Fruit fly (Drosophila melanogaster) whole organism, pupa: ENCODE data around the gene Non3.

Experiments
- CG10348 ChIP-seq: fragments of 200-800 bp; sonication (Bioruptor generic); IDR thresholded peaks from 2 replicates; pipeline ENCODE4 v1.3.6; 2022; ENCODE audit warnings: missing biosample characterization, missing genetic modification characterization
- CG12605 ChIP-seq: fragments of 200-800 bp; sonication (Bioruptor generic); IDR thresholded peaks from 2 replicates; pipeline ENCODE4 v1.3.6; 2022; ENCODE audit warnings: missing biosample characterization, missing genetic modification characterization
- CG13204 ChIP-seq: fragments of 200-800 bp; sonication (Bioruptor generic); optimal IDR thresholded peaks from 2 replicates; lab custom pipeline; 2018; ENCODE audit warnings: missing biosample characterization, mild to moderate bottlenecking, missing genetic modification characterization, moderate library complexity
- CG14655 ChIP-seq: fragments of 200-800 bp; sonication (Bioruptor generic); optimal IDR thresholded peaks from 3 replicates; lab custom pipeline; 2017; ENCODE audit warnings: mild to moderate bottlenecking, missing biosample characterization, missing genetic modification reagents, missing genetic modification characterization
- CG15710 ChIP-seq: fragments of 200-800 bp; sonication (Bioruptor generic); optimal IDR thresholded peaks from 2 replicates; lab custom pipeline; 2018; ENCODE audit warnings: missing biosample characterization, mild to moderate bottlenecking, missing genetic modification characterization, moderate library complexity
- CG17806 ChIP-seq: fragments of 200-800 bp; sonication (Bioruptor generic); optimal IDR thresholded peaks from 2 replicates; lab custom pipeline; 2018; ENCODE audit warnings: missing biosample characterization, mild to moderate bottlenecking, missing genetic modification characterization, moderate library complexity
- CG32121 ChIP-seq: fragments of 200-800 bp; sonication (Bioruptor generic); IDR thresholded peaks from 2 replicates; pipeline ENCODE4 v1.3.6; 2022; ENCODE audit warnings: missing biosample characterization, missing genetic modification characterization
- CG34367 ChIP-seq: fragments of 200-800 bp; sonication (Bioruptor generic); optimal IDR thresholded peaks from 2 replicates; lab custom pipeline; 2018; ENCODE audit warnings: missing biosample characterization, mild to moderate bottlenecking, missing genetic modification characterization
- CG4496 ChIP-seq: fragments of 200-800 bp; sonication (Bioruptor generic); IDR thresholded peaks from 3 replicates; pipeline ENCODE4 v1.3.6; 2022; ENCODE audit warnings: missing biosample characterization, missing genetic modification characterization
- CG8159 ChIP-seq: fragments of 200-800 bp; sonication (Bioruptor generic); optimal IDR thresholded peaks from 3 replicates; lab custom pipeline; 2018; ENCODE audit warnings: missing biosample characterization, mild to moderate bottlenecking, missing genetic modification characterization, moderate library complexity
- CG8301 ChIP-seq: fragments of 200-800 bp; sonication (Bioruptor generic); optimal IDR thresholded peaks from 2 replicates; lab custom pipeline; 2018; ENCODE audit warnings: missing biosample characterization, mild to moderate bottlenecking, missing genetic modification characterization
- CG9948 ChIP-seq: fragments of 200-800 bp; sonication (Bioruptor generic); optimal IDR thresholded peaks from 2 replicates; lab custom pipeline; 2018; ENCODE audit warnings: missing biosample characterization, mild to moderate bottlenecking, missing genetic modification characterization, moderate library complexity
- D1 ChIP-seq: fragments of 200-800 bp; sonication (Bioruptor generic); optimal IDR thresholded peaks from 2 replicates; lab custom pipeline; 2018; ENCODE audit warnings: missing biosample characterization, mild to moderate bottlenecking, missing genetic modification characterization, moderate library complexity
- EcR ChIP-seq: fragments of 200-800 bp; sonication (Bioruptor generic); optimal IDR thresholded peaks from 3 replicates; lab custom pipeline; 2019; ENCODE audit warnings: missing biosample characterization, missing genetic modification characterization, mild to moderate bottlenecking, moderate library complexity, missing genetic modification reagents
- Ets98B ChIP-seq: fragments of 200-800 bp; sonication (Bioruptor generic); IDR thresholded peaks from 2 replicates; pipeline ENCODE4 v1.3.6; 2022; ENCODE audit warnings: missing biosample characterization, missing genetic modification characterization
- Pif1A ChIP-seq: fragments of 200-800 bp; sonication (Bioruptor generic); optimal IDR thresholded peaks from 3 replicates; lab custom pipeline; 2016; ENCODE audit warnings: missing biosample characterization, missing genetic modification characterization
- Pif1B ChIP-seq: fragments of 200-800 bp; sonication (Bioruptor generic); optimal IDR thresholded peaks from 3 replicates; lab custom pipeline; 2016; ENCODE audit warnings: missing biosample characterization, missing genetic modification characterization
- Snoo ChIP-seq: fragments of 200-800 bp; sonication (Bioruptor generic); optimal IDR thresholded peaks from 3 replicates; lab custom pipeline; 2017; ENCODE audit warnings: missing biosample characterization, mild to moderate bottlenecking, missing genetic modification characterization, inconsistent platforms
- fd96Ca ChIP-seq: fragments of 200-800 bp; sonication (Bioruptor generic); IDR thresholded peaks from 3 replicates; pipeline ENCODE4 v1.3.6; 2022; ENCODE audit warnings: missing biosample characterization, missing genetic modification characterization
- gl ChIP-seq: fragments of 200-800 bp; sonication (Bioruptor generic); optimal IDR thresholded peaks from 2 replicates; lab custom pipeline; 2018; ENCODE audit warnings: missing biosample characterization, mild to moderate bottlenecking, missing genetic modification characterization
- rn ChIP-seq: fragments of 200-800 bp; sonication (Bioruptor generic); IDR thresholded peaks from 2 replicates; pipeline ENCODE4 v1.3.6; 2022; ENCODE audit warnings: missing biosample characterization, missing genetic modification characterization

Non3 gene

dm6 chr3R:18255281-18255680 is 31.8 kb downstream of the Non3 start, which contains the start of the genes Ada2a, Polr2D, Tgs1 and moi:
TSS of gene Ada2a (minus strand) at chr3R:18255487.
TSS of gene Polr2D (minus strand) at chr3R:18255487.
TSS of gene Tgs1 (plus strand) at chr3R:18255530.
TSS of gene moi (plus strand) at chr3R:18255530.
- TF ChIP-seq CG13204 (GFP tag; lab: Kevin White, UChicago) (no peak), CG17806 (tag; lab: Kevin White, UChicago) (no peak), CG32121 (GFP tag; lab: Robert Waterston, UW) (no peak), CG12605 (GFP tag; lab: Robert Waterston, UW) (no peak), rn (GFP tag; lab: Robert Waterston, UW) (no peak), CG9948 (tag; lab: Kevin White, UChicago) (no peak), CG4496 (GFP tag; lab: Robert Waterston, UW) (no peak), Pif1A (GFP tag; lab: Kevin White, UChicago) (no peak), fd96Ca (no peak), Snoo (tag; lab: Kevin White, UChicago) (no peak), EcR (GFP tag; lab: Kevin White, UChicago) (no peak), Ets98B (GFP tag; lab: Robert Waterston, UW) (no peak), CG10348 (GFP tag; lab: Robert Waterston, UW) (no peak)

dm6 chr3R:18260016-18260415 is 36.5 kb downstream of the Non3 start:
- TF ChIP-seq rn (GFP tag; lab: Robert Waterston, UW) (no peak), CG12605 (GFP tag; lab: Robert Waterston, UW) (no peak), CG9948 (tag; lab: Kevin White, UChicago) (no peak), CG13204 (GFP tag; lab: Kevin White, UChicago) (no peak)

- no peak for TF ChIP-seq CG13204 (GFP tag; lab: Kevin White, UChicago)
- TF ChIP-seq CG8301: no peak
- TF ChIP-seq fd96Ca: no peak
- no peak for TF ChIP-seq CG9948 (tag; lab: Kevin White, UChicago)
- TF ChIP-seq Pif1A (GFP tag; lab: Kevin White, UChicago): no peak
- no peak for TF ChIP-seq D1
- TF ChIP-seq CG4496 (GFP tag; lab: Robert Waterston, UW): no peak
- no peak for TF ChIP-seq CG8159 (tag; lab: Kevin White, UChicago)
- no peak for TF ChIP-seq CG34367 (tag; lab: Kevin White, UChicago)
- TF ChIP-seq Ets98B (GFP tag; lab: Robert Waterston, UW): no peak
- TF ChIP-seq CG15710: no peak
- TF ChIP-seq Snoo (tag; lab: Kevin White, UChicago): no peak
- no peak for TF ChIP-seq CG14655 (GFP tag; lab: Kevin White, UChicago)
- no peak for TF ChIP-seq gl (tag; lab: Kevin White, UChicago)
- no peak for TF ChIP-seq rn (GFP tag; lab: Robert Waterston, UW)
- no peak for TF ChIP-seq Pif1B (GFP tag; lab: Kevin White, UChicago)
- TF ChIP-seq CG10348 (GFP tag; lab: Robert Waterston, UW): no peak
- no peak for TF ChIP-seq CG17806 (tag; lab: Kevin White, UChicago)
These were observed 38.1 kb downstream of the Non3 start for dm6 chr3R:18261602-18262001.

- TF ChIP-seq CG4496 (GFP tag; lab: Robert Waterston, UW): no peak
- TF ChIP-seq Pif1B (GFP tag; lab: Kevin White, UChicago): no peak
- TF ChIP-seq CG10348 (GFP tag; lab: Robert Waterston, UW): no peak
- TF ChIP-seq CG32121 (GFP tag; lab: Robert Waterston, UW): no peak
- TF ChIP-seq Pif1A (GFP tag; lab: Kevin White, UChicago): no peak
- no peak for TF ChIP-seq CG14655 (GFP tag; lab: Kevin White, UChicago)
- no peak for TF ChIP-seq D1
- TF ChIP-seq CG34367 (tag; lab: Kevin White, UChicago): no peak
- TF ChIP-seq CG12605 (GFP tag; lab: Robert Waterston, UW): no peak
- TF ChIP-seq CG8159 (tag; lab: Kevin White, UChicago): no peak
- no peak for TF ChIP-seq CG17806 (tag; lab: Kevin White, UChicago)
- no peak for TF ChIP-seq EcR (GFP tag; lab: Kevin White, UChicago)
- no peak for TF ChIP-seq fd96Ca
- TF ChIP-seq CG13204 (GFP tag; lab: Kevin White, UChicago): no peak
- TF ChIP-seq gl (tag; lab: Kevin White, UChicago): no peak
These were observed 41.8 kb downstream of the Non3 start for dm6 chr3R:18265275-18265674.

dm6 chr3R:18266665-18267064 is 43.1 kb downstream of the Non3 start:
- no peak for TF ChIP-seq Pif1B (GFP tag; lab: Kevin White, UChicago)
- TF ChIP-seq CG9948 (tag; lab: Kevin White, UChicago): no peak
- no peak for TF ChIP-seq CG4496 (GFP tag; lab: Robert Waterston, UW)
- TF ChIP-seq CG14655 (GFP tag; lab: Kevin White, UChicago): no peak
- no peak for TF ChIP-seq rn (GFP tag; lab: Robert Waterston, UW)
- no peak for TF ChIP-seq Ets98B (GFP tag; lab: Robert Waterston, UW)
- TF ChIP-seq CG8301: no peak
- no peak for TF ChIP-seq Pif1A (GFP tag; lab: Kevin White, UChicago)
- no peak for TF ChIP-seq CG17806 (tag; lab: Kevin White, UChicago)
- no peak for TF ChIP-seq CG10348 (GFP tag; lab: Robert Waterston, UW)
- TF ChIP-seq Snoo (tag; lab: Kevin White, UChicago): no peak
- TF ChIP-seq gl (tag; lab: Kevin White, UChicago): no peak
- TF ChIP-seq fd96Ca: no peak
- TF ChIP-seq CG15710: no peak
- no peak for TF ChIP-seq D1
- no peak for TF ChIP-seq CG8159 (tag; lab: Kevin White, UChicago)
- TF ChIP-seq CG13204 (GFP tag; lab: Kevin White, UChicago): no peak
- no peak for TF ChIP-seq CG34367 (tag; lab: Kevin White, UChicago)
- no peak for TF ChIP-seq CG32121 (GFP tag; lab: Robert Waterston, UW)
- TF ChIP-seq EcR (GFP tag; lab: Kevin White, UChicago): no peak
- TF ChIP-seq, all 21 proteins: peak for 0
